Fruit fly (Drosophila melanogaster): ENCODE measurements around the gene CG43867.

- no peak for TF ChIP-seq Sin3A (optimal IDR thresholded peaks at IDR 0.05)
- TF ChIP-seq Myc (optimal IDR thresholded peaks at IDR 0.05): no peak
- no peak for TF ChIP-seq h (optimal IDR thresholded peaks at IDR 0.05)
Measured at dm6 chrX:894182-894581, 33.6 kb downstream of the CG43867 start, which contains the start of gene CG11663.
